Worm (Caenorhabditis elegans) whole organism, L4 larva: ENCODE data around the gene ram-5.
"Not testable (repeated sequence)": the region's sequence is repeated elsewhere in the genome, so short reads cannot be mapped to it uniquely, and the experiment has no call there.

Experiments used
- T26A8.4 ChIP-seq: fragments of 200-800 bp; sonication (Bioruptor generic); IDR thresholded peaks from 2 replicates; pipeline ENCODE4 v1.3.6; 2022; ENCODE audit warnings: missing genetic modification characterization, missing compliant biosample characterization
- ZK546.5 ChIP-seq, 2 experiments: sonication (generic microtip); optimal IDR thresholded peaks; 2 replicates each; lab custom pipeline; 2017; ENCODE audit warnings: missing biosample characterization in 2 of 2, missing genetic modification characterization in 2 of 2
- aly-2 ChIP-seq: sonication (generic microtip); optimal IDR thresholded peaks from 2 replicates; lab custom pipeline; 2018; ENCODE audit warnings: missing biosample characterization, missing genetic modification characterization
- mdl-1 ChIP-seq, 2 experiments: fragments of 150-350 bp in 1 of 2; sonication (generic microtip) in 1 of 2; optimal IDR thresholded peaks; 2 replicates each; lab custom pipeline; 2014 to 2017; ENCODE audit warnings: missing biosample characterization in 2 of 2, missing genetic modification characterization in 2 of 2
- nhr-25 ChIP-seq: sonication (generic microtip); optimal IDR thresholded peaks from 2 replicates; lab custom pipeline; 2017; ENCODE audit warnings: missing genetic modification characterization, mild to moderate bottlenecking, missing compliant biosample characterization, antibody characterized with exemption, moderate library complexity, borderline replicate concordance; ENCODE audit not compliant: insufficient read depth
- nhr-76 ChIP-seq: fragments of 150-350 bp; optimal IDR thresholded peaks from 2 replicates; lab custom pipeline; 2014; ENCODE audit warnings: missing biosample characterization, missing genetic modification characterization
- nhr-77 ChIP-seq: fragments of 150-350 bp; optimal IDR thresholded peaks from 2 replicates; lab custom pipeline; 2014; ENCODE audit warnings: missing biosample characterization, missing genetic modification characterization
- pqm-1 ChIP-seq: sonication (generic microtip); optimal IDR thresholded peaks from 2 replicates; lab custom pipeline; 2017; ENCODE audit warnings: missing biosample characterization, missing genetic modification characterization
- unc-39 ChIP-seq: sonication (generic microtip); optimal IDR thresholded peaks from 2 replicates; lab custom pipeline; 2017; ENCODE audit warnings: missing biosample characterization, missing genetic modification characterization
- unc-62 ChIP-seq, 3 experiments: fragments of 150-350 bp in 1 of 3; sonication (generic microtip); optimal IDR thresholded peaks in 2 of 3; peaks in 1 of 3; 1 replicate in 1 of 3; 2 replicates in 2 of 3; lab custom pipeline; 2014 to 2017; ENCODE audit warnings: missing biosample characterization in 3 of 3, missing genetic modification characterization in 3 of 3, missing genetic modification reagents in 3 of 3, missing genotype in 1 of 3

- not testable (repeated sequence) for TF ChIP-seq aly-2 (tag; lab: Kevin White, UChicago); mdl-1 (tag; optimal IDR thresholded peaks at IDR 0.05; lab: Kevin White, UChicago); unc-39 (tag; lab: Kevin White, UChicago); nhr-25 (tag; lab: Kevin White, UChicago); unc-62 (GFP tag; optimal IDR thresholded peaks at IDR 0.05 in 1 of 2; lab: Kevin White, UChicago); unc-62 (tag; optimal IDR thresholded peaks at IDR 0.05; lab: Kevin White, UChicago); pqm-1 (tag; lab: Kevin White, UChicago); ZK546.5 (tag; optimal IDR thresholded peaks at IDR 0.05; lab: Kevin White, UChicago); T26A8.4 (GFP tag; lab: Robert Waterston, UW); nhr-77 (tag; lab: Kevin White, UChicago); nhr-76 (tag; lab: Kevin White, UChicago)
These were observed 21.6 kb upstream of the ram-5 start, which contains the start of gene nspc-19 for ce11 chrX:14528399-14528798.
